Worm (Caenorhabditis elegans): Measurements from ENCODE around the gene K01D12.10.

ce11 chrV:12417277-12417676 lies 11.2 kb downstream of the K01D12.10 start, which contains the start of gene cdr-3:
- no peak for TF ChIP-seq rnt-1 (tag; optimal IDR thresholded peaks at IDR 0.05)
- TF ChIP-seq hlh-30 (tag; optimal IDR thresholded peaks at IDR 0.05; ENCODE audit: insufficient read depth): no peak
